Fruit fly (Drosophila melanogaster) whole organism, embryonic: ENCODE measurements around the gene CG14406.

ENCODE experiments used
- CG7745 ChIP-seq: fragments of 200-800 bp; sonication (Bioruptor generic); optimal IDR thresholded peaks from 2 replicates; lab custom pipeline; 2018; ENCODE audit warnings: missing biosample characterization, mild to moderate bottlenecking, missing genetic modification characterization, moderate library complexity
- Rx ChIP-seq: fragments of 200-800 bp; sonication (Bioruptor generic); IDR thresholded peaks from 2 replicates; pipeline ENCODE4 v1.3.6; 2022; ENCODE audit warnings: missing biosample characterization, missing genetic modification characterization
- disco-r ChIP-seq: fragments of 200-800 bp; sonication (Bioruptor generic); optimal IDR thresholded peaks from 2 replicates; lab custom pipeline; 2016; ENCODE audit warnings: missing biosample characterization, missing genetic modification characterization
- tna ChIP-seq: fragments of 200-800 bp; sonication (Bioruptor generic); IDR thresholded peaks from 2 replicates; pipeline ENCODE4 v1.3.6; 2022; ENCODE audit warnings: missing biosample characterization, missing genetic modification characterization; ENCODE audit not compliant: partially characterized antibody

dm6 chrX:14909051-14909450 lies 1.6 kb downstream of the CG14406 start:
- TF ChIP-seq Rx (GFP tag; lab: Robert Waterston, UW): no peak
- no peak for TF ChIP-seq CG7745 (tag; lab: Kevin White, UChicago)
- no peak for TF ChIP-seq tna (GFP tag; lab: Robert Waterston, UW)
- no peak for TF ChIP-seq disco-r
